Fruit fly (Drosophila melanogaster): Measurements from ENCODE around the gene SmD1.
A peak's percentile ranks its signal among the peaks of the same experiment; 100 is the strongest.

dm6 chr3L:12692881-12693752, 41.3 kb downstream of the SmD1 start, which contains the start of gene mirr:
- TF ChIP-seq CG8632 (GFP tag; optimal IDR thresholded peaks at IDR 0.05) (no peak), dac (GFP tag; optimal IDR thresholded peaks at IDR 0.05) (no peak), spab (GFP tag; optimal IDR thresholded peaks at IDR 0.05) (no peak), eg (GFP tag; IDR thresholded peaks at IDR 0.05) (peak; percentile 32; the same call in 1 of the 3 replicates), fd59A (GFP tag; optimal IDR thresholded peaks at IDR 0.05) (no peak), Gug (GFP tag; IDR thresholded peaks at IDR 0.05) (peak; percentile 19; the same call in 1 of the 2 replicates), Lpt (GFP tag; optimal IDR thresholded peaks at IDR 0.05) (no peak), dsx (GFP tag; optimal IDR thresholded peaks at IDR 0.05; ENCODE audit: poor library complexity, severe bottlenecking) (peak; percentile 89), CG11294 (GFP tag; IDR thresholded peaks at IDR 0.05) (no peak), CG11902 (GFP tag; optimal IDR thresholded peaks at IDR 0.05) (no peak)

Data from whole organism, prepupa.